Fruit fly (Drosophila melanogaster) whole organism, embryonic: ENCODE data around the gene CG14269.

Source experiments
- C15 ChIP-seq: fragments of 200-800 bp; sonication (Bioruptor generic); IDR thresholded peaks from 3 replicates; pipeline ENCODE4 v1.3.6; 2022; ENCODE audit warnings: missing biosample characterization, missing genetic modification characterization
- CG11093 ChIP-seq: fragments of 200-800 bp; sonication (Bioruptor generic); IDR thresholded peaks from 3 replicates; pipeline ENCODE4 v1.3.6; 2022; ENCODE audit warnings: missing biosample characterization, missing genetic modification characterization
- CG12104 ChIP-seq: fragments of 200-800 bp; sonication (Bioruptor generic); optimal IDR thresholded peaks from 3 replicates; lab custom pipeline; 2016; ENCODE audit warnings: missing biosample characterization, missing genetic modification characterization
- CG12219 ChIP-seq: fragments of 200-800 bp; sonication (Bioruptor generic); optimal IDR thresholded peaks from 3 replicates; lab custom pipeline; 2018; ENCODE audit warnings: missing biosample characterization, mild to moderate bottlenecking, missing genetic modification characterization
- CG14965 ChIP-seq: fragments of 200-800 bp; sonication (Bioruptor generic); optimal IDR thresholded peaks from 2 replicates; lab custom pipeline; 2016; ENCODE audit warnings: missing biosample characterization, missing genetic modification characterization, borderline replicate concordance
- CG15011 ChIP-seq: fragments of 200-800 bp; sonication (Bioruptor generic); optimal IDR thresholded peaks from 3 replicates; lab custom pipeline; 2018; ENCODE audit warnings: missing biosample characterization, mild to moderate bottlenecking, missing genetic modification characterization
- CG16863 ChIP-seq: fragments of 200-800 bp; sonication (Bioruptor generic); optimal IDR thresholded peaks from 3 replicates; lab custom pipeline; 2016; ENCODE audit warnings: missing biosample characterization, missing genetic modification characterization
- CG2116 ChIP-seq: fragments of 200-800 bp; sonication (Bioruptor generic); optimal IDR thresholded peaks from 3 replicates; lab custom pipeline; 2018; ENCODE audit warnings: missing biosample characterization, mild to moderate bottlenecking, missing genetic modification characterization
- CG2712 ChIP-seq: fragments of 200-800 bp; optimal IDR thresholded peaks from 3 replicates; lab custom pipeline; 2019; ENCODE audit warnings: missing biosample characterization, mild to moderate bottlenecking, missing genetic modification characterization, moderate library complexity
- CG33557 ChIP-seq: fragments of 200-800 bp; sonication (Bioruptor generic); optimal IDR thresholded peaks from 2 replicates; lab custom pipeline; 2019; ENCODE audit warnings: missing biosample characterization, mild to moderate bottlenecking, missing genetic modification characterization, moderate library complexity
- CG3407 ChIP-seq: fragments of 200-800 bp; sonication (Bioruptor generic); optimal IDR thresholded peaks from 2 replicates; lab custom pipeline; 2018; ENCODE audit warnings: missing biosample characterization, mild to moderate bottlenecking, missing genetic modification characterization
- CG34422 ChIP-seq: fragments of 200-800 bp; sonication (Bioruptor generic); IDR thresholded peaks from 3 replicates; pipeline ENCODE4 v1.3.6; 2022; ENCODE audit warnings: missing biosample characterization, missing genetic modification characterization
- CG43689 ChIP-seq: fragments of 200-800 bp; sonication (Bioruptor generic); IDR thresholded peaks from 2 replicates; pipeline ENCODE4 v1.3.6; 2022; ENCODE audit warnings: missing biosample characterization, missing genetic modification characterization
- CG6175 ChIP-seq: fragments of 200-800 bp; sonication (Bioruptor generic); IDR thresholded peaks from 3 replicates; pipeline ENCODE4 v1.3.6; 2022; ENCODE audit warnings: missing biosample characterization, missing genetic modification characterization
- CG7556 ChIP-seq: fragments of 200-800 bp; sonication (Bioruptor generic); optimal IDR thresholded peaks from 2 replicates; lab custom pipeline; 2017; ENCODE audit warnings: missing biosample characterization, mild to moderate bottlenecking, missing genetic modification characterization
- CG8924 ChIP-seq: fragments of 200-800 bp; optimal IDR thresholded peaks from 3 replicates; lab custom pipeline; 2019; ENCODE audit warnings: missing biosample characterization, mild to moderate bottlenecking, missing genetic modification characterization, moderate library complexity
- CHES-1-like ChIP-seq: fragments of 200-800 bp; sonication (Bioruptor generic); optimal IDR thresholded peaks from 2 replicates; lab custom pipeline; 2016; ENCODE audit warnings: missing biosample characterization, missing genetic modification characterization
- Deaf1 ChIP-seq: fragments of 200-800 bp; optimal IDR thresholded peaks from 3 replicates; lab custom pipeline; 2019; ENCODE audit warnings: missing biosample characterization, mild to moderate bottlenecking, missing genetic modification characterization, moderate library complexity
- Dek ChIP-seq: fragments of 200-800 bp; sonication (Bioruptor generic); optimal IDR thresholded peaks from 3 replicates; lab custom pipeline; 2019; ENCODE audit warnings: missing biosample characterization, mild to moderate bottlenecking, missing genetic modification characterization, moderate library complexity
- Doc2 ChIP-seq: fragments of 200-800 bp; sonication (Bioruptor generic); IDR thresholded peaks from 2 replicates; pipeline ENCODE4 v1.3.6; 2022; ENCODE audit warnings: missing biosample characterization, missing genetic modification characterization
- E2f1 ChIP-seq: fragments of 200-800 bp; sonication (Bioruptor generic); IDR thresholded peaks from 2 replicates; pipeline ENCODE4 v1.3.6; 2022; ENCODE audit warnings: missing biosample characterization, missing genetic modification characterization
- E2f2 ChIP-seq: fragments of 200-800 bp; sonication (Bioruptor generic); IDR thresholded peaks from 2 replicates; pipeline ENCODE4 v1.3.6; 2022; ENCODE audit warnings: missing biosample characterization, missing genetic modification characterization
- Gsc ChIP-seq: fragments of 200-800 bp; sonication (Bioruptor generic); IDR thresholded peaks from 2 replicates; pipeline ENCODE4 v1.3.6; 2022; ENCODE audit warnings: missing biosample characterization, missing genetic modification characterization
- Hr78 ChIP-seq, 2 experiments: fragments of 200-800 bp in 1 of 2; fragments of >200 bp in 1 of 2; sonication (Bioruptor generic) in 1 of 2; optimal IDR thresholded peaks; 2 replicates each; lab custom pipeline; 2017 to 2019; ENCODE audit warnings: missing biosample characterization in 2 of 2, missing genetic modification characterization in 2 of 2, mild to moderate bottlenecking in 1 of 2, moderate library complexity in 1 of 2
- Mrtf ChIP-seq: fragments of 200-800 bp; sonication (Bioruptor generic); IDR thresholded peaks from 3 replicates; pipeline ENCODE4 v1.3.6; 2022; ENCODE audit warnings: missing biosample characterization, missing genetic modification characterization
- NK7.1 ChIP-seq: fragments of 200-800 bp; sonication (Bioruptor generic); optimal IDR thresholded peaks from 3 replicates; lab custom pipeline; 2016; ENCODE audit warnings: missing biosample characterization, missing genetic modification characterization
- Oaz ChIP-seq: fragments of 200-800 bp; sonication (Bioruptor generic); IDR thresholded peaks from 2 replicates; pipeline ENCODE4 v1.3.6; 2022; ENCODE audit warnings: missing biosample characterization, missing genetic modification characterization
- Poxn ChIP-seq: fragments of 200-800 bp; sonication (Bioruptor generic); IDR thresholded peaks from 2 replicates; pipeline ENCODE4 v1.3.6; 2022; ENCODE audit warnings: missing biosample characterization, missing genetic modification characterization
- Ravus ChIP-seq: fragments of 200-800 bp; sonication (Bioruptor generic); IDR thresholded peaks from 2 replicates; pipeline ENCODE4 v1.3.6; 2022; ENCODE audit warnings: missing biosample characterization, missing genetic modification characterization
- abd-A ChIP-seq: fragments of 200-800 bp; sonication (Bioruptor generic); optimal IDR thresholded peaks from 3 replicates; lab custom pipeline; 2019; ENCODE audit warnings: missing biosample characterization, mild to moderate bottlenecking, missing genetic modification characterization, moderate library complexity
- bcd ChIP-seq: fragments of 200-800 bp; sonication (Bioruptor generic); optimal IDR thresholded peaks from 2 replicates; lab custom pipeline; 2017; ENCODE audit warnings: missing biosample characterization, mild to moderate bottlenecking, missing genetic modification characterization
- bsh ChIP-seq, 2 experiments: fragments of 200-800 bp; sonication (Bioruptor generic); optimal IDR thresholded peaks; 2 replicates each; lab custom pipeline; 2017 to 2018; ENCODE audit warnings: mild to moderate bottlenecking in 2 of 2, missing biosample characterization in 2 of 2, missing genetic modification characterization in 2 of 2, moderate library complexity in 1 of 2
- chinmo ChIP-seq: fragments of 200-800 bp; sonication (Bioruptor generic); IDR thresholded peaks from 4 replicates; pipeline ENCODE4 v1.3.6; 2022; ENCODE audit warnings: missing biosample characterization, missing genetic modification characterization; ENCODE audit not compliant: partially characterized antibody
- ci ChIP-seq: fragments of 200-800 bp; sonication (Bioruptor generic); IDR thresholded peaks from 3 replicates; pipeline ENCODE4 v1.3.6; 2022; ENCODE audit warnings: missing biosample characterization, missing genetic modification characterization
- crp ChIP-seq, 2 experiments: fragments of 200-800 bp; sonication (Bioruptor generic); optimal IDR thresholded peaks; 2 replicates in 1 of 2; 3 replicates in 1 of 2; lab custom pipeline; 2017; ENCODE audit warnings: missing biosample characterization in 2 of 2, missing genetic modification characterization in 2 of 2, mild to moderate bottlenecking in 1 of 2, moderate library complexity in 1 of 2
- dan ChIP-seq: fragments of 200-800 bp; sonication (Bioruptor generic); IDR thresholded peaks from 2 replicates; pipeline ENCODE4 v1.3.6; 2022; ENCODE audit warnings: missing biosample characterization, missing genetic modification characterization
- dimm ChIP-seq: fragments of 200-800 bp; sonication (Bioruptor generic); IDR thresholded peaks from 2 replicates; pipeline ENCODE4 v1.3.6; 2022; ENCODE audit warnings: missing biosample characterization, missing genetic modification characterization
- gfzf ChIP-seq: fragments of 200-800 bp; sonication (Bioruptor generic); optimal IDR thresholded peaks from 2 replicates; lab custom pipeline; 2016; ENCODE audit warnings: missing biosample characterization, mild to moderate bottlenecking, missing genetic modification characterization, moderate library complexity
- her ChIP-seq: fragments of 200-800 bp; sonication (Bioruptor generic); optimal IDR thresholded peaks from 2 replicates; lab custom pipeline; 2016; ENCODE audit warnings: missing biosample characterization, missing genetic modification characterization
- lmd ChIP-seq: fragments of 200-800 bp; sonication (Bioruptor generic); IDR thresholded peaks from 2 replicates; pipeline ENCODE4 v1.3.6; 2022; ENCODE audit warnings: missing biosample characterization, missing genetic modification characterization
- lola ChIP-seq, 3 experiments: fragments of >200 bp in 2 of 3; fragments of 200-800 bp in 1 of 3; sonication (Bioruptor generic) in 1 of 3; optimal IDR thresholded peaks; 2 replicates each; lab custom pipeline; 2017 to 2019; ENCODE audit warnings: missing biosample characterization in 3 of 3, missing genetic modification characterization in 3 of 3, mild to moderate bottlenecking in 1 of 3, moderate library complexity in 1 of 3
- schlank ChIP-seq: fragments of 200-800 bp; sonication (Bioruptor generic); optimal IDR thresholded peaks from 2 replicates; lab custom pipeline; 2018; ENCODE audit warnings: missing biosample characterization, mild to moderate bottlenecking, missing genetic modification characterization
- slbo ChIP-seq: fragments of 200-800 bp; sonication (Bioruptor generic); IDR thresholded peaks from 2 replicates; pipeline ENCODE4 v1.3.6; 2022; ENCODE audit warnings: missing biosample characterization, missing genetic modification characterization
- slp2 ChIP-seq: fragments of 200-800 bp; sonication (Bioruptor generic); optimal IDR thresholded peaks from 2 replicates; lab custom pipeline; 2016; ENCODE audit warnings: missing biosample characterization, missing genetic modification characterization
- sr ChIP-seq: fragments of 200-800 bp; sonication (Bioruptor generic); IDR thresholded peaks from 3 replicates; pipeline ENCODE4 v1.3.6; 2022; ENCODE audit warnings: missing biosample characterization, missing genetic modification characterization
- ssp ChIP-seq: fragments of 200-800 bp; sonication (Bioruptor generic); IDR thresholded peaks from 2 replicates; pipeline ENCODE4 v1.3.6; 2022; ENCODE audit warnings: missing biosample characterization, missing genetic modification characterization
- tin ChIP-seq: fragments of 200-800 bp; sonication (Bioruptor generic); optimal IDR thresholded peaks from 3 replicates; lab custom pipeline; 2016; ENCODE audit warnings: missing biosample characterization, missing genetic modification characterization
- wek ChIP-seq: fragments of 200-800 bp; sonication (Bioruptor generic); optimal IDR thresholded peaks from 3 replicates; lab custom pipeline; 2018; ENCODE audit warnings: missing biosample characterization, mild to moderate bottlenecking, missing genetic modification characterization, moderate library complexity
- yki ChIP-seq: fragments of >200 bp; optimal IDR thresholded peaks from 3 replicates; lab custom pipeline; 2018

The CG14269 gene

dm6 chrX:3482119-3483014, 46.8 kb upstream of the CG14269 start, which contains the start of the genes CG10804 and CG10802 (continued):
- TF ChIP-seq CG7556 (GFP tag; lab: Kevin White, UChicago): peak; percentile 45
- peak; percentile 90 for TF ChIP-seq slbo
- peak; percentile 17 for TF ChIP-seq CG33557 (GFP tag; lab: Kevin White, UChicago)
- TF ChIP-seq bcd (GFP tag; lab: Kevin White, UChicago): peak; percentile 56
- TF ChIP-seq dimm (GFP tag; lab: Robert Waterston, UW): no peak
- no peak; the same call in 1 of the 2 replicates for TF ChIP-seq Gsc
- TF ChIP-seq Poxn: peak; percentile 53; the same call in 1 of the 2 replicates
- peak; percentile 86 for TF ChIP-seq E2f1 (GFP tag; lab: Robert Waterston, UW)
- peak; percentile 35 for TF ChIP-seq CG3407 (GFP tag; lab: Kevin White, UChicago)
- TF ChIP-seq Dek (tag; lab: Kevin White, UChicago): peak; percentile 58
- TF ChIP-seq lmd (GFP tag; lab: Robert Waterston, UW): peak; percentile 80
- no peak for TF ChIP-seq NK7.1
- peak; percentile 78 for TF ChIP-seq ssp (GFP tag; lab: Robert Waterston, UW)
- TF ChIP-seq sr: peak; percentile 29; the same call in 1 of the 3 replicates
- peak in 1 of 3 experiments; percentile 61 for TF ChIP-seq lola (GFP tag; optimal IDR thresholded peaks at IDR 0.05; lab: Kevin White, UChicago)
- peak; percentile 69 for TF ChIP-seq CG16863 (GFP tag; lab: Kevin White, UChicago)
- peak; percentile 63 for TF ChIP-seq CG8924 (tag; lab: Kevin White, UChicago)
- peak; percentile 30; the same call in 1 of the 2 replicates for TF ChIP-seq dan
- TF ChIP-seq E2f2: peak; percentile 71
- peak; percentile 74 for TF ChIP-seq CHES-1-like (GFP tag; lab: Kevin White, UChicago)
- peak; percentile 42 for TF ChIP-seq schlank (tag; lab: Kevin White, UChicago)
- peak in 1 of 2 experiments; percentile 72 for TF ChIP-seq bsh (GFP tag; optimal IDR thresholded peaks at IDR 0.05; lab: Kevin White, UChicago)
- peak; percentile 82 for TF ChIP-seq CG2116 (GFP tag; lab: Kevin White, UChicago)
- TF ChIP-seq CG12104 (GFP tag; lab: Kevin White, UChicago): peak; percentile 37
- TF ChIP-seq slp2 (GFP tag; lab: Kevin White, UChicago): peak; percentile 80
- TF ChIP-seq CG12219 (GFP tag; lab: Kevin White, UChicago): no peak
- TF ChIP-seq Doc2 (GFP tag; lab: Robert Waterston, UW): 0 out of 2 replicates have a peak, but pooled peaks have one; percentile 9
- peak; percentile 86 for TF ChIP-seq CG34422 (GFP tag; lab: Robert Waterston, UW)
- peak; percentile 70 for TF ChIP-seq Mrtf (GFP tag; lab: Robert Waterston, UW)
- no peak for TF ChIP-seq yki (lab: Kevin White, UChicago)
- TF ChIP-seq tin (GFP tag; lab: Kevin White, UChicago): peak; percentile 73
- TF ChIP-seq wek (GFP tag; lab: Kevin White, UChicago): no peak
- no peak for TF ChIP-seq CG15011 (GFP tag; lab: Kevin White, UChicago)
- no peak for TF ChIP-seq CG14965 (GFP tag; lab: Kevin White, UChicago)
- TF ChIP-seq her (GFP tag; lab: Kevin White, UChicago): peak; percentile 50
- TF ChIP-seq CG2712 (tag; lab: Kevin White, UChicago): peak; percentile 75
- TF ChIP-seq Oaz (GFP tag; lab: Robert Waterston, UW): peak; percentile 68
- TF ChIP-seq Deaf1 (tag; lab: Kevin White, UChicago): no peak
- TF ChIP-seq ci (GFP tag; lab: Robert Waterston, UW): peak; percentile 55
- peak; percentile 74 for TF ChIP-seq gfzf
- no peak for TF ChIP-seq abd-A (tag; lab: Kevin White, UChicago)
- TF ChIP-seq CG11093 (GFP tag; lab: Robert Waterston, UW): peak; percentile 80
- no peak for TF ChIP-seq C15
- TF ChIP-seq Hr78 (GFP tag; optimal IDR thresholded peaks at IDR 0.05; lab: Kevin White, UChicago): no peak
- TF ChIP-seq CG43689 (GFP tag; lab: Robert Waterston, UW): no peak
- TF ChIP-seq crp (GFP tag; optimal IDR thresholded peaks at IDR 0.05; lab: Kevin White, UChicago): peak in 1 of 2 experiments; percentile 42
- TF ChIP-seq CG6175: no peak
- TF ChIP-seq Ravus: no peak
- no peak for TF ChIP-seq chinmo (GFP tag; lab: Robert Waterston, UW)
